Worm (Caenorhabditis elegans): ENCODE data around the gene srt-12.
A peak's percentile ranks its signal among the peaks of the same experiment; 100 is the strongest.

The srt-12 gene

DNA sequence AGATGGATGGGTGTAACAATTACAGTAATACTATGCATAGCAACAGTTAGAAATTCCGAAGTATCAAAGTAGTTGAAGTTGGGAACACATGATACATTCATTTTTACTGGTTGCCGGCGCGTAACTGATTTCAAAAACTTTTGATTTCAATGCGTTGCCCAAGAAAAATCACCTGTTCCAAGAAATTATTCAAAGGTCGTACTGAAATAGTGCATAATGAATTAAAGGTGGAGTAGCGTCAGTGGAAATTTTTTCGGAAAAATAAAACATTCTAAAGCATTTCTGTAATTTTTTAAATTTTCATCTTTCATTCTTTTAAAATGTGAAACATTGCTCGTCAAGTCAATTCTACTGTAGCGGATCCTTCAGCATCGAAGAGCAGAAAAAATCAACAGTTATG lies 2.0 kb downstream of the srt-12 start, which contains the start of gene srh-204:
srh-204 (minus strand) TSS at position 101 of the 400 bp plus-strand sequence.
- TF ChIP-seq snpc-4 (tag; optimal IDR thresholded peaks at IDR 0.05) (no peak), C16A3.4 (tag; optimal IDR thresholded peaks at IDR 0.05) (no peak), hlh-4 (tag; optimal IDR thresholded peaks at IDR 0.05) (peak; percentile 66), fkh-4 (tag; optimal IDR thresholded peaks at IDR 0.05; ENCODE audit: borderline replicate concordance) (no peak)

ce11 chrV:4236118-4236517 lies 6.2 kb downstream of the srt-12 start, which contains the start of gene nlp-13:
TSS of gene nlp-13 (plus strand) at chrV:4236418.
- TF ChIP-seq C16A3.4 (tag; optimal IDR thresholded peaks at IDR 0.05) (no peak), aha-1 (tag; optimal IDR thresholded peaks at IDR 0.05) (no peak), nhr-71 (tag; optimal IDR thresholded peaks at IDR 0.05) (no peak), lin-15B (tag; optimal IDR thresholded peaks at IDR 0.05) (no peak), elt-3 (tag; optimal IDR thresholded peaks at IDR 0.05) (no peak), ama-1 (optimal IDR thresholded peaks at IDR 0.05) (no peak), blmp-1 (tag; optimal IDR thresholded peaks at IDR 0.05) (no peak), mef-2 (tag; optimal IDR thresholded peaks at IDR 0.05) (no peak), irx-1 (tag; optimal IDR thresholded peaks at IDR 0.05) (no peak)

DNA sequence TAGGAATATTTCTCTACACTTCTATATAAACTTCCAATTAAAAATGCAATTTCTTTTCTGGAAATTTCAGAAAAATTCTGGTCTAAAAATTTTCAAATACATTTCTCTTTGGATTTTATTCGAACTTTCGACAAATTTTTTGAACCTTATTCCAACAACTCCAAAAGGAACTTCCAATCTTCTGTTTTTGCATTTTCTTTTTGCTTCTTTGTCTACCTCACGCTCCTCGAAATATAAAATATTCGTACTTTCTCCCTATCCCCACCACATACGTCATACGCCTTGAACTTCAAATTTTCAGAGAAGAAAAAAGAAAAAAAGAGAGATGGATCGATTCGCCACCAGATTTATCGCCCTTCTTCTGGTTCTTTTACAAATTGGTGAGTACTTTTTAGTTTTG lies 23.0 kb downstream of the srt-12 start, which contains the start of gene nlp-9:
nlp-9 (plus strand) TSS at position 301 of the 400 bp plus-strand sequence.
- TF ChIP-seq swsn-7 (tag; optimal IDR thresholded peaks at IDR 0.05) (no peak), fkh-10 (GFP tag; optimal IDR thresholded peaks at IDR 0.05) (no peak), lin-35 (GFP tag; optimal IDR thresholded peaks at IDR 0.05) (no peak), ztf-11 (tag; optimal IDR thresholded peaks at IDR 0.05) (no peak), elt-2 (tag; optimal IDR thresholded peaks at IDR 0.05) (no peak), ceh-90 (tag; optimal IDR thresholded peaks at IDR 0.05) (no peak), fkh-4 (tag; optimal IDR thresholded peaks at IDR 0.05; ENCODE audit: borderline replicate concordance) (no peak), nhr-12 (tag; optimal IDR thresholded peaks at IDR 0.05) (no peak), unc-30 (tag; optimal IDR thresholded peaks at IDR 0.05) (no peak), vab-15 (tag; optimal IDR thresholded peaks at IDR 0.05) (no peak), jun-1 (tag; optimal IDR thresholded peaks at IDR 0.05) (no peak), pax-3 (tag; optimal IDR thresholded peaks at IDR 0.05) (no peak), Y116A8C.19 (tag; optimal IDR thresholded peaks at IDR 0.05; ENCODE audit: borderline replicate concordance) (no peak), nhr-19 (GFP tag; conservative IDR thresholded peaks at IDR 0.05) (no peak), C04F5.9 (tag; optimal IDR thresholded peaks at IDR 0.05) (no peak), lsy-2 (tag; optimal IDR thresholded peaks at IDR 0.05) (no peak), unc-98 (GFP tag; IDR thresholded peaks at IDR 0.05) (no peak), dsc-1 (tag; optimal IDR thresholded peaks at IDR 0.05) (no peak), lin-39 (tag; optimal IDR thresholded peaks at IDR 0.05) (no peak), xbp-1 (tag; optimal IDR thresholded peaks at IDR 0.05) (no peak)

- TF ChIP-seq fos-1 (tag; optimal IDR thresholded peaks at IDR 0.05): no peak
- no peak for TF ChIP-seq nhr-20 (tag; optimal IDR thresholded peaks at IDR 0.05)
- peak; percentile 49; the same call in 1 of the 2 replicates for TF ChIP-seq mab-9 (GFP tag; IDR thresholded peaks at IDR 0.05)
- peak; percentile 65 for TF ChIP-seq lin-14 (GFP tag; optimal IDR thresholded peaks at IDR 0.05)
Observed at ce11 chrV:4218268-4218667, 24.1 kb downstream of the srt-12 start.

- TF ChIP-seq grh-1 (GFP tag; IDR thresholded peaks at IDR 0.05): no peak
- no peak for TF ChIP-seq elt-2 (tag; optimal IDR thresholded peaks at IDR 0.05)
- TF ChIP-seq aha-1 (tag; optimal IDR thresholded peaks at IDR 0.05): no peak
- TF ChIP-seq lin-15B (tag; optimal IDR thresholded peaks at IDR 0.05): no peak
- TF ChIP-seq ztf-11 (tag; optimal IDR thresholded peaks at IDR 0.05): no peak
- TF ChIP-seq jun-1 (tag; optimal IDR thresholded peaks at IDR 0.05): no peak
- TF ChIP-seq dpl-1 (GFP tag; optimal IDR thresholded peaks at IDR 0.05): no peak
- TF ChIP-seq nhr-11 (tag; optimal IDR thresholded peaks at IDR 0.05): no peak
- TF ChIP-seq xbp-1 (tag; optimal IDR thresholded peaks at IDR 0.05): no peak
- TF ChIP-seq blmp-1 (tag; optimal IDR thresholded peaks at IDR 0.05): no peak
Observed at ce11 chrV:4216902-4217301, 25.4 kb downstream of the srt-12 start.
